Worm (Caenorhabditis elegans): ENCODE measurements around the gene C01G12.16.

Gene C01G12.16

DNA sequence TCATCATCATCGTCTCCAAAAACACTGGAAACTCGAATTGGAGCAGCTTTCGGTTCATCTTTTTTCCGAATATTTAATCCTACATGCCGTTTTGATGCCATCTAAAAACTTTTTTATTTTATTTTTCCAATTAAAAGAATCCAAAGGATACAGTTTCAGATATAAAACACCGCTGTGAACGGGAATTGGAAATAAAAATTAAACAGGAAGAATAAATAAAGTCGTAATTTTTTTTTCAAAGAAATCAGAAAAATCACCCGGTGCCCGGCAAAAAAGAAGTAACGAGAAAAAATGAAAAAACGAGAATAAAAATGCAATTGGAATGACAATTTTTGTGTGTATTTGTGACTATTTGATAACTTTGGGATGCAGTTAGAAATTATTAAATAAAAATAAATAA is 7.6 kb downstream of the C01G12.16 start, which contains the start of gene ccdc-55 (continued):
- TF ChIP-seq lin-39 (tag; optimal IDR thresholded peaks at IDR 0.05), result no peak

DNA sequence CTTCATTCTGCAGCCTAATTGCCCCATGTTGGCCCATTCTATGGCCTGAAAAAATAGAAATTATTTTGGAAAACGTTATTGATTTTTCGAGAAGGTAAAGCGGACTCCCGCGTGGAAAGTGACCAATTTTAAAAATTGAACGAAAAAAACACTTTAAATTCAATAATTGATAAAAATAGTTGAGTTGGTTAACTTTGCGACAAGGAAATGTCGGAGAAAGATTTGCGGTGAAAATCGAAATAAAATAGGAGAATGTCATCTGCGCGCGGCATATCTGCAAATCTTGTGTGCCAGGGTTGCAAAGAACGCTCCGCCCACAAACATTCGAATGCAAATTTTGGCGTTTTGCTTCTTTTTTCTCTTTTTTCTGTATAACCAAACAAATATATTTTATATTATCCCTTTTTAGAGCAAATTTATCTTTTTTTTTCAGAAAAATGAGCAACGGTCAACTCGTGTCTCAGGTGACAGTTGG is 9.9 kb downstream of the C01G12.16 start, which contains the start of the genes rnf-121 and C16C10.4:
TSS of gene rnf-121 (minus strand) at position 51 of the 475 bp plus-strand sequence.
TSS of gene C16C10.4 (plus strand) at position 434 of the 475 bp plus-strand sequence.
- TF ChIP-seq efl-1 (optimal IDR thresholded peaks at IDR 0.05), result peak; percentile 49 to 74
- TF ChIP-seq efl-1 (GFP tag; optimal IDR thresholded peaks at IDR 0.05 in 1 of 2), result peak; percentile 66 to 98
- peak in 1 of 6 experiments; percentile 50 for TF ChIP-seq elt-3 (tag; optimal IDR thresholded peaks at IDR 0.05)
- peak; percentile 75 for TF ChIP-seq snpc-4 (tag; optimal IDR thresholded peaks at IDR 0.05)
- peak; percentile 76 for TF ChIP-seq nhr-71 (tag; optimal IDR thresholded peaks at IDR 0.05)
- peak; percentile 67 for TF ChIP-seq tbx-2 (tag; optimal IDR thresholded peaks at IDR 0.05)
- TF ChIP-seq sox-4 (tag; optimal IDR thresholded peaks at IDR 0.05), result no peak
- no peak for TF ChIP-seq pqm-1 (tag; optimal IDR thresholded peaks at IDR 0.05)
- no peak for TF ChIP-seq sup-37 (GFP tag; optimal IDR thresholded peaks at IDR 0.05)
- TF ChIP-seq hlh-4 (tag; optimal IDR thresholded peaks at IDR 0.05), result no peak
- TF ChIP-seq pax-3 (tag; optimal IDR thresholded peaks at IDR 0.05), result no peak
- no peak for TF ChIP-seq mef-2 (tag; optimal IDR thresholded peaks at IDR 0.05)
- TF ChIP-seq ceh-82 (tag; optimal IDR thresholded peaks at IDR 0.05), result peak; percentile 26 to 64 (median 34)
- no peak for TF ChIP-seq aha-1 (tag; optimal IDR thresholded peaks at IDR 0.05)
- peak; percentile 76 for TF ChIP-seq nhr-47 (tag; optimal IDR thresholded peaks at IDR 0.05)
- TF ChIP-seq lin-14 (GFP tag; optimal IDR thresholded peaks at IDR 0.05), result no peak
- TF ChIP-seq ztf-11 (tag; optimal IDR thresholded peaks at IDR 0.05), result peak in 1 of 2 experiments; percentile 74
- TF ChIP-seq fos-1 (tag; optimal IDR thresholded peaks at IDR 0.05), result no peak
- peak; percentile 42 for TF ChIP-seq unc-86 (tag; optimal IDR thresholded peaks at IDR 0.05)
- TF ChIP-seq unc-98 (GFP tag; IDR thresholded peaks at IDR 0.05), result no peak
- TF ChIP-seq snu-23 (GFP tag; optimal IDR thresholded peaks at IDR 0.05), result peak; percentile 75
- TF ChIP-seq aly-2 (tag; optimal IDR thresholded peaks at IDR 0.05), result peak; percentile 67
- TF ChIP-seq ceh-8 (GFP tag; optimal IDR thresholded peaks at IDR 0.05), result no peak
- peak; percentile 60 for TF ChIP-seq lin-39 (tag; optimal IDR thresholded peaks at IDR 0.05)
- TF ChIP-seq sptf-1 (tag; optimal IDR thresholded peaks at IDR 0.05), result no peak
- TF ChIP-seq skn-1 (tag; optimal IDR thresholded peaks at IDR 0.05), result peak; percentile 46
- no peak for TF ChIP-seq alr-1 (tag; optimal IDR thresholded peaks at IDR 0.05; ENCODE audit: borderline replicate concordance)
- peak; percentile 78 for TF ChIP-seq dsc-1 (tag; optimal IDR thresholded peaks at IDR 0.05)
- peak; percentile 60 for TF ChIP-seq nhr-19 (GFP tag; conservative IDR thresholded peaks at IDR 0.05)
- peak; percentile 47 for TF ChIP-seq grh-1 (GFP tag; IDR thresholded peaks at IDR 0.05)
- TF ChIP-seq elt-2 (tag; optimal IDR thresholded peaks at IDR 0.05), result peak; percentile 28
- TF ChIP-seq nhr-90 (tag; optimal IDR thresholded peaks at IDR 0.05; ENCODE audit: poor library complexity), result peak; percentile 79
- peak; percentile 58 for TF ChIP-seq C16A3.4 (tag; optimal IDR thresholded peaks at IDR 0.05)
- peak; percentile 45 for TF ChIP-seq jun-1 (tag; optimal IDR thresholded peaks at IDR 0.05)
- TF ChIP-seq ets-5 (GFP tag; IDR thresholded peaks at IDR 0.05), result no peak
- peak; percentile 81 for TF ChIP-seq nhr-85 (tag)
- no peak for TF ChIP-seq nhr-237 (tag; optimal IDR thresholded peaks at IDR 0.05)
- TF ChIP-seq dpl-1 (GFP tag; optimal IDR thresholded peaks at IDR 0.05), result peak; percentile 48 to 72 (median 70)
- TF ChIP-seq fkh-4 (tag; optimal IDR thresholded peaks at IDR 0.05; ENCODE audit: borderline replicate concordance), result no peak
- TF ChIP-seq lsy-2 (tag; optimal IDR thresholded peaks at IDR 0.05), result peak; percentile 69 to 74
- no peak for TF ChIP-seq egl-27 (tag; optimal IDR thresholded peaks at IDR 0.05)
- no peak for TF ChIP-seq Y116A8C.19 (tag; optimal IDR thresholded peaks at IDR 0.05; ENCODE audit: borderline replicate concordance)
- TF ChIP-seq ama-1 (optimal IDR thresholded peaks at IDR 0.05), result no peak
- TF ChIP-seq fkh-8 (tag; optimal IDR thresholded peaks at IDR 0.05), result peak; percentile 40
- TF ChIP-seq mab-9 (GFP tag; IDR thresholded peaks at IDR 0.05), result 0 out of 2 replicates have a peak, but pooled peaks have one; percentile 23
- TF ChIP-seq vab-15 (tag; optimal IDR thresholded peaks at IDR 0.05), result no peak
- TF ChIP-seq nhr-76 (tag; optimal IDR thresholded peaks at IDR 0.05), result no peak
- TF ChIP-seq ceh-88 (GFP tag; IDR thresholded peaks at IDR 0.05), result no peak
- TF ChIP-seq efl-3 (GFP tag; optimal IDR thresholded peaks at IDR 0.05), result peak; percentile 14
- TF ChIP-seq nhr-12 (tag; optimal IDR thresholded peaks at IDR 0.05), result no peak
- no peak for TF ChIP-seq nhr-11 (tag; optimal IDR thresholded peaks at IDR 0.05)

All from whole organism, L1 larva.